In genomic region chr3L:16087323-16087816, dm6 we compare ENCODE assay signal across 1 fruit fly cellular context.
A peak's percentile ranks its signal among the peaks of the same experiment; 100 is the strongest.
TF ChIP-seq lines count a peak whose summit lies in the region.

TSS of gene Tasp1 (minus strand) at chr3L:16087525.

TF ChIP-seq in whole organism, embryonic, 481 proteins besides CTCF, POLR2A, EP300 and RAD21 (continued from another document and continues in another):
- TF ChIP-seq vnd (GFP tag; IDR thresholded peaks at IDR 0.05; lab: Robert Waterston, UW; ENCODE audit: partially characterized antibody) = no peak
- TF ChIP-seq CG3995 (GFP tag; optimal IDR thresholded peaks at IDR 0.05; lab: Kevin White, UChicago) = no peak
- TF ChIP-seq CG7556 (GFP tag; optimal IDR thresholded peaks at IDR 0.05; lab: Kevin White, UChicago) = no peak
- peak; percentile 83 for TF ChIP-seq CG2712 (tag; optimal IDR thresholded peaks at IDR 0.05; lab: Kevin White, UChicago)
- TF ChIP-seq bbx (GFP tag; IDR thresholded peaks at IDR 0.05; lab: Robert Waterston, UW; ENCODE audit: partially characterized antibody) = peak; percentile 24; the same call in 1 of the 2 replicates
- TF ChIP-seq usp (GFP tag; optimal IDR thresholded peaks at IDR 0.05; lab: Kevin White, UChicago) = no peak
- TF ChIP-seq CG6854 (GFP tag; optimal IDR thresholded peaks at IDR 0.05; lab: Kevin White, UChicago) = no peak
- no peak for TF ChIP-seq pum (GFP tag; optimal IDR thresholded peaks at IDR 0.05; lab: Kevin White, UChicago)
- no peak for TF ChIP-seq CG10462 (GFP tag; optimal IDR thresholded peaks at IDR 0.05; lab: Kevin White, UChicago)
- TF ChIP-seq CG3838 (GFP tag; optimal IDR thresholded peaks at IDR 0.05; lab: Kevin White, UChicago) = no peak
- peak; percentile 10; the same call in 1 of the 2 replicates for TF ChIP-seq wor (GFP tag; IDR thresholded peaks at IDR 0.05; lab: Robert Waterston, UW)
- TF ChIP-seq CG34376 (GFP tag; optimal IDR thresholded peaks at IDR 0.05; lab: Kevin White, UChicago) = no peak
- no peak for TF ChIP-seq Tbp (GFP tag; optimal IDR thresholded peaks at IDR 0.05; lab: Kevin White, UChicago)
- peak; percentile 67 for TF ChIP-seq D19A (tag; optimal IDR thresholded peaks at IDR 0.05; lab: Kevin White, UChicago)
- peak; percentile 46; the same call in 2 of the 3 replicates for TF ChIP-seq ci (GFP tag; IDR thresholded peaks at IDR 0.05; lab: Robert Waterston, UW)
- no peak for TF ChIP-seq CG2199 (GFP tag; IDR thresholded peaks at IDR 0.05; lab: Robert Waterston, UW)
- no peak for TF ChIP-seq fd64A (GFP tag; optimal IDR thresholded peaks at IDR 0.05; lab: Kevin White, UChicago)
- no peak for TF ChIP-seq dimm (GFP tag; IDR thresholded peaks at IDR 0.05; lab: Robert Waterston, UW)
- TF ChIP-seq CG1529 (GFP tag; optimal IDR thresholded peaks at IDR 0.05; lab: Kevin White, UChicago) = no peak
- peak; percentile 23; the same call in 1 of the 2 replicates for TF ChIP-seq hbn (GFP tag; IDR thresholded peaks at IDR 0.05; lab: Robert Waterston, UW; ENCODE audit: partially characterized antibody)
- peak; percentile 67 for TF ChIP-seq esg (GFP tag; conservative IDR thresholded peaks at IDR 0.05; lab: Robert Waterston, UW)
- peak; percentile 57; the same call in 2 of the 3 replicates for TF ChIP-seq ken (GFP tag; IDR thresholded peaks at IDR 0.05; lab: Robert Waterston, UW)
- TF ChIP-seq Dbx (GFP tag; IDR thresholded peaks at IDR 0.05; lab: Robert Waterston, UW) = peak; percentile 76; the same call in 2 of the 3 replicates
- no peak for TF ChIP-seq CG14965 (GFP tag; optimal IDR thresholded peaks at IDR 0.05; lab: Kevin White, UChicago; ENCODE audit: borderline replicate concordance)
- no peak for TF ChIP-seq HLH54F (GFP tag; optimal IDR thresholded peaks at IDR 0.05; lab: Kevin White, UChicago)
- TF ChIP-seq CG17328 (GFP tag; IDR thresholded peaks at IDR 0.05; lab: Robert Waterston, UW) = peak; percentile 74; the same call in 1 of the 2 replicates
- TF ChIP-seq Ptx1 (GFP tag; IDR thresholded peaks at IDR 0.05; lab: Robert Waterston, UW) = no peak; the same call in 1 of the 2 replicates
- TF ChIP-seq CG12071 (GFP tag; optimal IDR thresholded peaks at IDR 0.05; lab: Kevin White, UChicago) = no peak
- peak; percentile 22 for TF ChIP-seq pho (GFP tag; optimal IDR thresholded peaks at IDR 0.05; lab: Kevin White, UChicago)
- no peak for TF ChIP-seq Sry-δ (GFP tag; optimal IDR thresholded peaks at IDR 0.05; lab: Kevin White, UChicago)
- no peak for TF ChIP-seq sens-2 (GFP tag; IDR thresholded peaks at IDR 0.05; lab: Robert Waterston, UW)
- peak; percentile 12 for TF ChIP-seq CG12942 (GFP tag; optimal IDR thresholded peaks at IDR 0.05; lab: Kevin White, UChicago)
- peak; percentile 66 for TF ChIP-seq Xbp1 (GFP tag; optimal IDR thresholded peaks at IDR 0.05; lab: Kevin White, UChicago)
- TF ChIP-seq yki (optimal IDR thresholded peaks at IDR 0.05; lab: Kevin White, UChicago) = no peak
- no peak for TF ChIP-seq pita (GFP tag; optimal IDR thresholded peaks at IDR 0.05; lab: Kevin White, UChicago)
- no peak for TF ChIP-seq CG15479 (GFP tag; optimal IDR thresholded peaks at IDR 0.05; lab: Kevin White, UChicago)
- TF ChIP-seq CG15073 (GFP tag; optimal IDR thresholded peaks at IDR 0.05; lab: Kevin White, UChicago) = no peak
- no peak for TF ChIP-seq tna (GFP tag; IDR thresholded peaks at IDR 0.05; lab: Robert Waterston, UW; ENCODE audit: partially characterized antibody)
- TF ChIP-seq her (GFP tag; optimal IDR thresholded peaks at IDR 0.05; lab: Kevin White, UChicago) = no peak
- no peak for TF ChIP-seq bab2 (GFP tag; optimal IDR thresholded peaks at IDR 0.05; lab: Kevin White, UChicago)
- TF ChIP-seq fu2 (GFP tag; optimal IDR thresholded peaks at IDR 0.05; lab: Kevin White, UChicago) = no peak
- TF ChIP-seq ssp (GFP tag; IDR thresholded peaks at IDR 0.05; lab: Robert Waterston, UW) = peak; percentile 47
- TF ChIP-seq dmrt99B (tag; optimal IDR thresholded peaks at IDR 0.05; lab: Kevin White, UChicago) = no peak
- no peak for TF ChIP-seq Mrtf (GFP tag; IDR thresholded peaks at IDR 0.05; lab: Robert Waterston, UW)
- no peak for TF ChIP-seq Rx (GFP tag; IDR thresholded peaks at IDR 0.05; lab: Robert Waterston, UW)
- TF ChIP-seq amos (GFP tag; IDR thresholded peaks at IDR 0.05; lab: Robert Waterston, UW; ENCODE audit: partially characterized antibody) = peak; percentile 28; the same call in 1 of the 2 replicates
- TF ChIP-seq CoRest (tag; optimal IDR thresholded peaks at IDR 0.05; lab: Kevin White, UChicago) = peak; percentile 82
- TF ChIP-seq eve (GFP tag; optimal IDR thresholded peaks at IDR 0.05; lab: Kevin White, UChicago) = no peak
- no peak for TF ChIP-seq pnt (GFP tag; optimal IDR thresholded peaks at IDR 0.05; lab: Kevin White, UChicago)
- no peak for TF ChIP-seq Camta (GFP tag; optimal IDR thresholded peaks at IDR 0.05; lab: Kevin White, UChicago)
- peak; percentile 39; the same call in 1 of the 2 replicates for TF ChIP-seq Nf-YA (GFP tag; IDR thresholded peaks at IDR 0.05; lab: Robert Waterston, UW)
- peak; percentile 63 for TF ChIP-seq CG32772 (GFP tag; IDR thresholded peaks at IDR 0.05; lab: Robert Waterston, UW)
- no peak for TF ChIP-seq CG11456 (GFP tag; IDR thresholded peaks at IDR 0.05; lab: Robert Waterston, UW)
- TF ChIP-seq CG12219 (GFP tag; optimal IDR thresholded peaks at IDR 0.05; lab: Kevin White, UChicago) = no peak
- no peak for TF ChIP-seq nom (GFP tag; optimal IDR thresholded peaks at IDR 0.05; lab: Kevin White, UChicago)
- TF ChIP-seq CG2875 (GFP tag; optimal IDR thresholded peaks at IDR 0.05; lab: Kevin White, UChicago) = no peak
- peak; percentile 64 for TF ChIP-seq Hmr (GFP tag; optimal IDR thresholded peaks at IDR 0.05; lab: Kevin White, UChicago)
- peak; percentile 36 for TF ChIP-seq Drgx (GFP tag; IDR thresholded peaks at IDR 0.05; lab: Robert Waterston, UW)
- TF ChIP-seq bcd (GFP tag; optimal IDR thresholded peaks at IDR 0.05; lab: Kevin White, UChicago) = peak; percentile 54
- peak; percentile 67 for TF ChIP-seq CG8388 (GFP tag; optimal IDR thresholded peaks at IDR 0.05; lab: Kevin White, UChicago)
- TF ChIP-seq CG9932 (GFP tag; IDR thresholded peaks at IDR 0.05; lab: Robert Waterston, UW) = peak; percentile 76; the same call in 1 of the 2 replicates
- no peak for TF ChIP-seq nau (GFP tag; optimal IDR thresholded peaks at IDR 0.05; lab: Kevin White, UChicago)
- no peak for TF ChIP-seq ac (GFP tag; optimal IDR thresholded peaks at IDR 0.05; lab: Kevin White, UChicago)
- no peak for TF ChIP-seq CG7987 (GFP tag; optimal IDR thresholded peaks at IDR 0.05; lab: Kevin White, UChicago)
- TF ChIP-seq gsb-n (tag; optimal IDR thresholded peaks at IDR 0.05; lab: Kevin White, UChicago) = no peak
- TF ChIP-seq vvl (GFP tag; IDR thresholded peaks at IDR 0.05; lab: Robert Waterston, UW) = peak; percentile 86
- TF ChIP-seq bigmax (GFP tag; optimal IDR thresholded peaks at IDR 0.05; lab: Kevin White, UChicago) = no peak
- TF ChIP-seq chif (GFP tag; optimal IDR thresholded peaks at IDR 0.05; lab: Kevin White, UChicago) = no peak
- TF ChIP-seq CG12236 (GFP tag; optimal IDR thresholded peaks at IDR 0.05; lab: Kevin White, UChicago) = no peak
- peak; percentile 80 for TF ChIP-seq slbo (GFP tag; IDR thresholded peaks at IDR 0.05; lab: Robert Waterston, UW)
- 0 out of 2 replicates have a peak, but pooled peaks have one; percentile 24 for TF ChIP-seq peb (GFP tag; IDR thresholded peaks at IDR 0.05; lab: Robert Waterston, UW)
- peak; percentile 80 for TF ChIP-seq CG17829 (tag; optimal IDR thresholded peaks at IDR 0.05; lab: Kevin White, UChicago)
- TF ChIP-seq sens (GFP tag; lab: Kevin White, UChicago) = peak; percentile 55
- TF ChIP-seq kay (GFP tag; optimal IDR thresholded peaks at IDR 0.05; lab: Kevin White, UChicago) = peak; percentile 2
- peak; percentile 26 for TF ChIP-seq CG30020 (tag; optimal IDR thresholded peaks at IDR 0.05; lab: Kevin White, UChicago)
- TF ChIP-seq CG13624 (GFP tag; optimal IDR thresholded peaks at IDR 0.05; lab: Kevin White, UChicago) = no peak
- TF ChIP-seq CG17359 (tag; optimal IDR thresholded peaks at IDR 0.05; lab: Kevin White, UChicago) = peak; percentile 60
- TF ChIP-seq insv (GFP tag; optimal IDR thresholded peaks at IDR 0.05; lab: Kevin White, UChicago) = no peak
- TF ChIP-seq ham (GFP tag; IDR thresholded peaks at IDR 0.05; lab: Robert Waterston, UW) = no peak
- TF ChIP-seq CG17912 (GFP tag; optimal IDR thresholded peaks at IDR 0.05; lab: Kevin White, UChicago) = no peak
- TF ChIP-seq ase (GFP tag; IDR thresholded peaks at IDR 0.05; lab: Robert Waterston, UW) = peak; percentile 46; the same call in 1 of the 3 replicates
- TF ChIP-seq sug (tag; optimal IDR thresholded peaks at IDR 0.05; lab: Kevin White, UChicago) = peak; percentile 47
- no peak for TF ChIP-seq mam (GFP tag; optimal IDR thresholded peaks at IDR 0.05; lab: Kevin White, UChicago)
- TF ChIP-seq CG8281 (tag; optimal IDR thresholded peaks at IDR 0.05; lab: Kevin White, UChicago) = peak; percentile 20
- TF ChIP-seq CG8478 (optimal IDR thresholded peaks at IDR 0.05; lab: Kevin White, UChicago) = no peak
- peak; percentile 96 for TF ChIP-seq MBD-R2 (GFP tag; IDR thresholded peaks at IDR 0.05; lab: Robert Waterston, UW)
- peak; percentile 50 for TF ChIP-seq Chrac-16 (GFP tag; optimal IDR thresholded peaks at IDR 0.05; lab: Kevin White, UChicago)
- peak; percentile 79 for TF ChIP-seq Xrp1 (GFP tag; IDR thresholded peaks at IDR 0.05; lab: Robert Waterston, UW)
- TF ChIP-seq crc (GFP tag; optimal IDR thresholded peaks at IDR 0.05; lab: Kevin White, UChicago) = no peak
- TF ChIP-seq Bdp1 (GFP tag; optimal IDR thresholded peaks at IDR 0.05; lab: Kevin White, UChicago) = peak; percentile 20
- peak; percentile 62 for TF ChIP-seq CG4424 (GFP tag; optimal IDR thresholded peaks at IDR 0.05; lab: Kevin White, UChicago)
- TF ChIP-seq D (optimal IDR thresholded peaks at IDR 0.05; lab: Kevin White, UChicago) = no peak
- no peak for TF ChIP-seq D (GFP tag; optimal IDR thresholded peaks at IDR 0.05; lab: Kevin White, UChicago)
- peak; percentile 52; the same call in 1 of the 2 replicates for TF ChIP-seq CG32767 (GFP tag; IDR thresholded peaks at IDR 0.05; lab: Robert Waterston, UW)
- peak in 1 of 2 experiments; percentile 4 for TF ChIP-seq Hr51 (GFP tag; optimal IDR thresholded peaks at IDR 0.05; lab: Kevin White, UChicago)
- no peak for TF ChIP-seq Hey (tag; optimal IDR thresholded peaks at IDR 0.05; lab: Kevin White, UChicago)
- peak; percentile 49 for TF ChIP-seq Lhr (GFP tag; optimal IDR thresholded peaks at IDR 0.05; lab: Kevin White, UChicago)
- no peak for TF ChIP-seq nerfin-2 (GFP tag; IDR thresholded peaks at IDR 0.05; lab: Robert Waterston, UW; ENCODE audit: partially characterized antibody)
- TF ChIP-seq CG5180 (GFP tag; optimal IDR thresholded peaks at IDR 0.05; lab: Kevin White, UChicago) = no peak
- TF ChIP-seq Trl (optimal IDR thresholded peaks at IDR 0.05; lab: Kevin White, UChicago) = no peak
- TF ChIP-seq Trl (GFP tag; optimal IDR thresholded peaks at IDR 0.05; lab: Kevin White, UChicago) = no peak
- TF ChIP-seq bowl (GFP tag; IDR thresholded peaks at IDR 0.05; lab: Robert Waterston, UW) = no peak
- TF ChIP-seq Atf-2 (GFP tag; optimal IDR thresholded peaks at IDR 0.05; lab: Kevin White, UChicago) = no peak
- TF ChIP-seq Dref (GFP tag; IDR thresholded peaks at IDR 0.05; lab: Robert Waterston, UW) = no peak
- TF ChIP-seq dmrt11E (tag; optimal IDR thresholded peaks at IDR 0.05; lab: Kevin White, UChicago) = peak; percentile 70
- TF ChIP-seq CHES-1-like (GFP tag; optimal IDR thresholded peaks at IDR 0.05; lab: Kevin White, UChicago) = peak; percentile 68
- TF ChIP-seq CG2116 (GFP tag; optimal IDR thresholded peaks at IDR 0.05; lab: Kevin White, UChicago) = peak; percentile 51
- TF ChIP-seq dpn (GFP tag; optimal IDR thresholded peaks at IDR 0.05; lab: Kevin White, UChicago) = peak in 1 of 2 experiments; percentile 55
- TF ChIP-seq grn (GFP tag; optimal IDR thresholded peaks at IDR 0.05; lab: Kevin White, UChicago) = no peak
- no peak for TF ChIP-seq HLH4C (GFP tag; IDR thresholded peaks at IDR 0.05; lab: Robert Waterston, UW; ENCODE audit: partially characterized antibody)
- TF ChIP-seq NfI (GFP tag; optimal IDR thresholded peaks at IDR 0.05; lab: Kevin White, UChicago) = peak; percentile 45
- TF ChIP-seq Nf-YC (tag; optimal IDR thresholded peaks at IDR 0.05; lab: Kevin White, UChicago) = no peak
- TF ChIP-seq Elba2 (GFP tag; optimal IDR thresholded peaks at IDR 0.05; lab: Kevin White, UChicago) = no peak
- TF ChIP-seq CG1602 (GFP tag; optimal IDR thresholded peaks at IDR 0.05; lab: Kevin White, UChicago) = peak; percentile 55
- TF ChIP-seq lab (GFP tag; optimal IDR thresholded peaks at IDR 0.05; lab: Kevin White, UChicago) = peak; percentile 76
- TF ChIP-seq twi (tag; optimal IDR thresholded peaks at IDR 0.05; lab: Kevin White, UChicago) = peak; percentile 19
- peak; percentile 71 for TF ChIP-seq lmd (GFP tag; IDR thresholded peaks at IDR 0.05; lab: Robert Waterston, UW)
- no peak for TF ChIP-seq fru (optimal IDR thresholded peaks at IDR 0.05; lab: Kevin White, UChicago)
- no peak for TF ChIP-seq tx (GFP tag; optimal IDR thresholded peaks at IDR 0.05; lab: Kevin White, UChicago)
- no peak for TF ChIP-seq CG11504 (tag; optimal IDR thresholded peaks at IDR 0.05; lab: Kevin White, UChicago)
- no peak for TF ChIP-seq pros (GFP tag; optimal IDR thresholded peaks at IDR 0.05; lab: Kevin White, UChicago)
- peak; percentile 8; the same call in 1 of the 2 replicates for TF ChIP-seq ato (GFP tag; IDR thresholded peaks at IDR 0.05; lab: Robert Waterston, UW; ENCODE audit: partially characterized antibody)
- TF ChIP-seq Deaf1 (tag; optimal IDR thresholded peaks at IDR 0.05; lab: Kevin White, UChicago) = no peak
- TF ChIP-seq org-1 (GFP tag; optimal IDR thresholded peaks at IDR 0.05; lab: Kevin White, UChicago) = no peak
- no peak for TF ChIP-seq CG4707 (GFP tag; optimal IDR thresholded peaks at IDR 0.05; lab: Kevin White, UChicago)
- peak; percentile 43; the same call in 1 of the 2 replicates for TF ChIP-seq CG7372 (GFP tag; IDR thresholded peaks at IDR 0.05; lab: Robert Waterston, UW)
- peak; percentile 35 for TF ChIP-seq CG18476 (GFP tag; optimal IDR thresholded peaks at IDR 0.05; lab: Kevin White, UChicago)
- peak; percentile 39 for TF ChIP-seq salm (tag; optimal IDR thresholded peaks at IDR 0.05; lab: Kevin White, UChicago)
- TF ChIP-seq h (optimal IDR thresholded peaks at IDR 0.05; lab: Kevin White, UChicago) = no peak
- peak; percentile 74 for TF ChIP-seq Atf6 (GFP tag; IDR thresholded peaks at IDR 0.05; lab: Robert Waterston, UW)
- TF ChIP-seq YL-1 (GFP tag; optimal IDR thresholded peaks at IDR 0.05; lab: Kevin White, UChicago) = peak; percentile 48
- TF ChIP-seq cas (GFP tag; IDR thresholded peaks at IDR 0.05; lab: Robert Waterston, UW) = peak; percentile 71; the same call in 1 of the 2 replicates
- no peak for TF ChIP-seq Optix (GFP tag; IDR thresholded peaks at IDR 0.05; lab: Robert Waterston, UW)
